Worm (Caenorhabditis elegans) whole organism, L1 larva: ENCODE measurements around the gene nhr-211.

Source experiments
- Y116A8C.19 ChIP-seq: sonication (generic microtip); optimal IDR thresholded peaks from 2 replicates; lab custom pipeline; 2016; ENCODE audit warnings: missing compliant biosample characterization, missing genetic modification characterization, borderline replicate concordance
- fos-1 ChIP-seq: fragments of 150-350 bp; optimal IDR thresholded peaks from 2 replicates; lab custom pipeline; 2014; ENCODE audit warnings: missing biosample characterization, missing genetic modification characterization
- hlh-4 ChIP-seq: sonication (generic microtip); optimal IDR thresholded peaks from 2 replicates; lab custom pipeline; 2016; ENCODE audit warnings: mild to moderate bottlenecking, missing genetic modification characterization, missing compliant biosample characterization
- lsy-2 ChIP-seq, 2 experiments: fragments of 150-350 bp; optimal IDR thresholded peaks; 2 replicates each; lab custom pipeline; 2014; ENCODE audit warnings: missing biosample characterization in 2 of 2, missing genetic modification characterization in 2 of 2
- mep-1 ChIP-seq: fragments of 150-350 bp; optimal IDR thresholded peaks from 2 replicates; lab custom pipeline; 2014; ENCODE audit warnings: missing biosample characterization, missing genetic modification characterization
- nhr-12 ChIP-seq: sonication (generic microtip); optimal IDR thresholded peaks from 2 replicates; lab custom pipeline; 2017; ENCODE audit warnings: missing biosample characterization, missing genetic modification characterization
- nhr-76 ChIP-seq: sonication (generic microtip); optimal IDR thresholded peaks from 2 replicates; lab custom pipeline; 2017; ENCODE audit warnings: missing biosample characterization, missing genetic modification characterization
- pqm-1 ChIP-seq: sonication (generic microtip); optimal IDR thresholded peaks from 3 replicates; lab custom pipeline; 2017; ENCODE audit warnings: missing biosample characterization, missing genetic modification characterization
- snpc-4 ChIP-seq: fragments of 150-350 bp; optimal IDR thresholded peaks from 2 replicates; lab custom pipeline; 2014; ENCODE audit warnings: missing biosample characterization, missing genetic modification characterization

- TF ChIP-seq snpc-4 (tag; lab: Kevin White, UChicago) (no peak), hlh-4 (tag; lab: Kevin White, UChicago) (no peak), lsy-2 (tag; optimal IDR thresholded peaks at IDR 0.05; lab: Kevin White, UChicago) (no peak), mep-1 (tag; lab: Kevin White, UChicago) (no peak), nhr-76 (tag; lab: Kevin White, UChicago) (no peak), pqm-1 (tag; lab: Kevin White, UChicago) (no peak), fos-1 (tag; lab: Kevin White, UChicago) (no peak), Y116A8C.19 (tag; lab: Kevin White, UChicago) (no peak), nhr-12 (no peak)
Measured at ce11 chrV:457839-458238, 28.9 kb upstream of the nhr-211 start.
